Worm (Caenorhabditis elegans) whole organism, L1 larva: ENCODE measurements around the gene C06C6.8.

ENCODE experiments used
- ama-1 ChIP-seq: fragments of 150-350 bp; optimal IDR thresholded peaks from 2 replicates; lab custom pipeline; 2014
- fos-1 ChIP-seq: fragments of 150-350 bp; optimal IDR thresholded peaks from 2 replicates; lab custom pipeline; 2014; ENCODE audit warnings: missing biosample characterization, missing genetic modification characterization
- lin-15B ChIP-seq: fragments of 150-350 bp; sonication (generic microtip); optimal IDR thresholded peaks from 3 replicates; lab custom pipeline; 2014; ENCODE audit warnings: missing biosample characterization, missing genetic modification characterization
- mep-1 ChIP-seq: fragments of 150-350 bp; optimal IDR thresholded peaks from 2 replicates; lab custom pipeline; 2014; ENCODE audit warnings: missing biosample characterization, missing genetic modification characterization
- nhr-237 ChIP-seq: fragments of 150-350 bp; optimal IDR thresholded peaks from 2 replicates; lab custom pipeline; 2014; ENCODE audit warnings: missing biosample characterization, missing genetic modification characterization
- nhr-77 ChIP-seq: fragments of 150-350 bp; optimal IDR thresholded peaks from 2 replicates; lab custom pipeline; 2014; ENCODE audit warnings: missing biosample characterization, missing genetic modification characterization
- tbx-2 ChIP-seq: sonication (generic microtip); optimal IDR thresholded peaks from 2 replicates; lab custom pipeline; 2016; ENCODE audit warnings: missing genetic modification characterization, missing compliant biosample characterization
- vab-15 ChIP-seq: sonication (generic microtip); optimal IDR thresholded peaks from 2 replicates; lab custom pipeline; 2017; ENCODE audit warnings: missing genotype, mild to moderate bottlenecking, missing genetic modification characterization, missing compliant biosample characterization

DNA sequence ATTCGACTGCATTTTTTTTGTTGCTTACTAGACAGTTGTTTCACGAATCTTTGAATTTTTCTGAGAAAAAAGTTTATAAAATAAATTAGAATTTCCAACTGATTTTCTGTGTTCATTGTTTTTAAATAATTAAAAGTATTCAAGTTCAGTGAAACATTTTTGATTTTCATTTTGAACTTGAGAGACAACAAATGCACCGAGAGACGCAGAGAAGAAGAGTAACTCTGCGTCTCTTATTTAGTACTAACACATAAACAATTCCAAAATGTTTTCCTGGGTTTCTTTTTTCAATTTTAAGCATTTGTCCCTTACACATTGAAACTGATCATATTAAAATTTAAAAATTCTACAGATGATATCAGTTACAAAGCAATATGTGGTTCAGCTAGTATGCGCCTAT, 37.5 kb upstream of the C06C6.8 start:
- no peak for TF ChIP-seq nhr-77 (tag; lab: Kevin White, UChicago)
- TF ChIP-seq vab-15 (tag; lab: Kevin White, UChicago) = no peak
- peak; percentile 8 for TF ChIP-seq mep-1
- TF ChIP-seq fos-1 (tag; lab: Kevin White, UChicago) = no peak
- TF ChIP-seq ama-1 = no peak
- no peak for TF ChIP-seq lin-15B (tag; lab: Kevin White, UChicago)
- no peak for TF ChIP-seq nhr-237 (tag; lab: Kevin White, UChicago)
- no peak for TF ChIP-seq tbx-2 (tag; lab: Kevin White, UChicago)
